Fruit fly (Drosophila melanogaster) whole organism, embryonic: ENCODE data around the gene CG17327.

Experiments used
- Aef1 ChIP-seq: fragments of 200-800 bp; sonication (Bioruptor generic); IDR thresholded peaks from 3 replicates; pipeline ENCODE4 v1.3.6; 2022; ENCODE audit warnings: missing biosample characterization, missing genetic modification characterization
- Atf6 ChIP-seq: fragments of 200-800 bp; sonication (Bioruptor generic); IDR thresholded peaks from 2 replicates; pipeline ENCODE4 v1.3.6; 2022; ENCODE audit warnings: missing biosample characterization, missing genetic modification characterization
- B-H1 ChIP-seq: fragments of 200-800 bp; sonication (Bioruptor generic); IDR thresholded peaks from 3 replicates; pipeline ENCODE4 v1.3.6; 2022; ENCODE audit warnings: missing biosample characterization, missing genetic modification characterization
- C15 ChIP-seq: fragments of 200-800 bp; sonication (Bioruptor generic); IDR thresholded peaks from 3 replicates; pipeline ENCODE4 v1.3.6; 2022; ENCODE audit warnings: missing biosample characterization, missing genetic modification characterization
- CG10321 ChIP-seq: fragments of 200-800 bp; sonication (Bioruptor generic); IDR thresholded peaks from 2 replicates; pipeline ENCODE4 v1.3.6; 2022; ENCODE audit warnings: missing biosample characterization, missing genetic modification characterization
- CG11695 ChIP-seq: fragments of 200-800 bp; sonication (Bioruptor generic); IDR thresholded peaks from 3 replicates; pipeline ENCODE4 v1.3.6; 2022; ENCODE audit warnings: missing biosample characterization, missing genetic modification characterization
- CG12299 ChIP-seq: fragments of 200-800 bp; sonication (Bioruptor generic); optimal IDR thresholded peaks from 2 replicates; lab custom pipeline; 2018; ENCODE audit warnings: missing biosample characterization, mild to moderate bottlenecking, missing genetic modification characterization
- CG14014 ChIP-seq: fragments of 200-800 bp; sonication (Bioruptor generic); IDR thresholded peaks from 2 replicates; pipeline ENCODE4 v1.3.6; 2022; ENCODE audit warnings: missing biosample characterization, missing genetic modification characterization
- CG14050 ChIP-seq: fragments of 200-800 bp; sonication (Bioruptor generic); IDR thresholded peaks from 3 replicates; pipeline ENCODE4 v1.3.6; 2022; ENCODE audit warnings: missing biosample characterization, missing genetic modification characterization
- CG15696 ChIP-seq: fragments of 200-800 bp; sonication (Bioruptor generic); optimal IDR thresholded peaks from 2 replicates; lab custom pipeline; 2019; ENCODE audit warnings: missing biosample characterization, mild to moderate bottlenecking, missing genetic modification characterization, moderate library complexity
- CG16815 ChIP-seq: fragments of 200-800 bp; sonication (Bioruptor generic); optimal IDR thresholded peaks from 3 replicates; lab custom pipeline; 2017; ENCODE audit warnings: missing biosample characterization, mild to moderate bottlenecking, missing genetic modification characterization
- CG17568 ChIP-seq: fragments of 200-800 bp; sonication (Bioruptor generic); optimal IDR thresholded peaks from 2 replicates; lab custom pipeline; 2018; ENCODE audit warnings: missing biosample characterization, mild to moderate bottlenecking, missing genetic modification characterization, moderate library complexity
- CG17829 ChIP-seq: fragments of 200-800 bp; optimal IDR thresholded peaks from 2 replicates; lab custom pipeline; 2019; ENCODE audit warnings: missing biosample characterization, mild to moderate bottlenecking, missing genetic modification characterization, moderate library complexity
- CG1792 ChIP-seq: fragments of 200-800 bp; sonication (Bioruptor generic); optimal IDR thresholded peaks from 2 replicates; lab custom pipeline; 2016; ENCODE audit warnings: missing biosample characterization, missing genetic modification characterization
- CG2712 ChIP-seq: fragments of 200-800 bp; optimal IDR thresholded peaks from 3 replicates; lab custom pipeline; 2019; ENCODE audit warnings: missing biosample characterization, mild to moderate bottlenecking, missing genetic modification characterization, moderate library complexity
- CG33213 ChIP-seq: fragments of 200-800 bp; sonication (Bioruptor generic); optimal IDR thresholded peaks from 3 replicates; lab custom pipeline; 2016; ENCODE audit warnings: missing biosample characterization, missing genetic modification characterization
- CG4820 ChIP-seq: fragments of 200-800 bp; sonication (Bioruptor generic); optimal IDR thresholded peaks from 3 replicates; lab custom pipeline; 2016; ENCODE audit warnings: missing biosample characterization, missing genetic modification characterization
- CG7556 ChIP-seq: fragments of 200-800 bp; sonication (Bioruptor generic); optimal IDR thresholded peaks from 2 replicates; lab custom pipeline; 2017; ENCODE audit warnings: missing biosample characterization, mild to moderate bottlenecking, missing genetic modification characterization
- CG7963 ChIP-seq: fragments of 200-800 bp; sonication (Bioruptor generic); IDR thresholded peaks from 3 replicates; pipeline ENCODE4 v1.3.6; 2022; ENCODE audit warnings: missing biosample characterization, missing genetic modification characterization; ENCODE audit not compliant: partially characterized antibody
- CG8388 ChIP-seq: fragments of 200-800 bp; sonication (Bioruptor generic); optimal IDR thresholded peaks from 2 replicates; lab custom pipeline; 2019; ENCODE audit warnings: missing biosample characterization, mild to moderate bottlenecking, missing genetic modification characterization, moderate library complexity
- CG9797 ChIP-seq: fragments of 200-800 bp; sonication (Bioruptor generic); optimal IDR thresholded peaks from 3 replicates; lab custom pipeline; 2018; ENCODE audit warnings: missing biosample characterization, mild to moderate bottlenecking, missing genetic modification characterization
- CoRest ChIP-seq: fragments of 200-800 bp; sonication (Bioruptor generic); optimal IDR thresholded peaks from 3 replicates; lab custom pipeline; 2018; ENCODE audit warnings: missing biosample characterization, mild to moderate bottlenecking, missing genetic modification characterization, moderate library complexity
- Dek ChIP-seq: fragments of 200-800 bp; sonication (Bioruptor generic); optimal IDR thresholded peaks from 3 replicates; lab custom pipeline; 2019; ENCODE audit warnings: missing biosample characterization, mild to moderate bottlenecking, missing genetic modification characterization, moderate library complexity
- E2f1 ChIP-seq: fragments of 200-800 bp; sonication (Bioruptor generic); IDR thresholded peaks from 2 replicates; pipeline ENCODE4 v1.3.6; 2022; ENCODE audit warnings: missing biosample characterization, missing genetic modification characterization
- H2.0 ChIP-seq: fragments of 200-800 bp; sonication (Bioruptor generic); IDR thresholded peaks from 2 replicates; pipeline ENCODE4 v1.3.6; 2022; ENCODE audit warnings: missing biosample characterization, missing genetic modification characterization
- HHEX ChIP-seq: fragments of 200-800 bp; sonication (Bioruptor generic); optimal IDR thresholded peaks from 3 replicates; lab custom pipeline; 2017; ENCODE audit warnings: missing biosample characterization, mild to moderate bottlenecking, missing genetic modification characterization, missing genetic modification reagents
- HLH54F ChIP-seq: fragments of 200-800 bp; sonication (Bioruptor generic); optimal IDR thresholded peaks from 3 replicates; lab custom pipeline; 2016; ENCODE audit warnings: missing biosample characterization, missing genetic modification characterization
- HmgZ ChIP-seq: fragments of 200-800 bp; sonication (Bioruptor generic); optimal IDR thresholded peaks from 2 replicates; lab custom pipeline; 2018; ENCODE audit warnings: missing biosample characterization, mild to moderate bottlenecking, missing genetic modification characterization
- Hr78 ChIP-seq, 2 experiments: fragments of 200-800 bp in 1 of 2; fragments of >200 bp in 1 of 2; sonication (Bioruptor generic) in 1 of 2; optimal IDR thresholded peaks; 2 replicates each; lab custom pipeline; 2017 to 2019; ENCODE audit warnings: missing biosample characterization in 2 of 2, missing genetic modification characterization in 2 of 2, mild to moderate bottlenecking in 1 of 2, moderate library complexity in 1 of 2
- Lpt ChIP-seq: fragments of >200 bp; optimal IDR thresholded peaks from 2 replicates; lab custom pipeline; 2018; ENCODE audit warnings: missing biosample characterization, missing genetic modification characterization
- MTF-1 ChIP-seq: fragments of 200-800 bp; sonication (Bioruptor generic); optimal IDR thresholded peaks from 2 replicates; lab custom pipeline; 2018; ENCODE audit warnings: missing biosample characterization, mild to moderate bottlenecking, missing genetic modification characterization, borderline replicate concordance
- Tbp ChIP-seq: fragments of >200 bp; optimal IDR thresholded peaks from 2 replicates; lab custom pipeline; 2018; ENCODE audit warnings: missing biosample characterization, missing genetic modification characterization
- bcd ChIP-seq: fragments of 200-800 bp; sonication (Bioruptor generic); optimal IDR thresholded peaks from 2 replicates; lab custom pipeline; 2017; ENCODE audit warnings: missing biosample characterization, mild to moderate bottlenecking, missing genetic modification characterization
- bsh ChIP-seq, 2 experiments: fragments of 200-800 bp; sonication (Bioruptor generic); optimal IDR thresholded peaks; 2 replicates each; lab custom pipeline; 2017 to 2018; ENCODE audit warnings: mild to moderate bottlenecking in 2 of 2, missing biosample characterization in 2 of 2, missing genetic modification characterization in 2 of 2, moderate library complexity in 1 of 2
- caup ChIP-seq: fragments of 200-800 bp; sonication (Bioruptor generic); optimal IDR thresholded peaks from 3 replicates; lab custom pipeline; 2017; ENCODE audit warnings: missing biosample characterization, mild to moderate bottlenecking, missing genetic modification characterization, moderate library complexity; ENCODE audit not compliant: severe bottlenecking
- dmrt11E ChIP-seq: fragments of 200-800 bp; sonication (Bioruptor generic); optimal IDR thresholded peaks from 3 replicates; lab custom pipeline; 2018; ENCODE audit warnings: missing biosample characterization, mild to moderate bottlenecking, missing genetic modification characterization, moderate library complexity
- hb ChIP-seq: fragments of 200-800 bp; sonication (Bioruptor generic); IDR thresholded peaks from 3 replicates; pipeline ENCODE4 v1.3.6; 2022; ENCODE audit warnings: missing biosample characterization, missing genetic modification characterization; ENCODE audit not compliant: partially characterized antibody
- jing ChIP-seq: fragments of 200-800 bp; sonication (Bioruptor generic); optimal IDR thresholded peaks from 2 replicates; lab custom pipeline; 2018; ENCODE audit warnings: missing biosample characterization, mild to moderate bottlenecking, missing genetic modification characterization
- mam ChIP-seq: fragments of 200-800 bp; sonication (Bioruptor generic); optimal IDR thresholded peaks from 3 replicates; lab custom pipeline; 2016; ENCODE audit warnings: missing biosample characterization, missing genetic modification characterization
- nerfin-1 ChIP-seq: fragments of 200-800 bp; sonication (Bioruptor generic); optimal IDR thresholded peaks from 3 replicates; lab custom pipeline; 2019; ENCODE audit warnings: missing biosample characterization, mild to moderate bottlenecking, missing genetic modification characterization, moderate library complexity
- nom ChIP-seq: fragments of 200-800 bp; sonication (Bioruptor generic); optimal IDR thresholded peaks from 2 replicates; lab custom pipeline; 2017; ENCODE audit warnings: missing biosample characterization, missing genetic modification characterization, mild to moderate bottlenecking, moderate library complexity, missing genetic modification reagents
- p53 ChIP-seq: fragments of 200-800 bp; sonication (Bioruptor generic); optimal IDR thresholded peaks from 2 replicates; lab custom pipeline; 2016; ENCODE audit warnings: missing biosample characterization, missing genetic modification characterization
- ranshi ChIP-seq: fragments of 200-800 bp; sonication (Bioruptor generic); IDR thresholded peaks from 2 replicates; pipeline ENCODE4 v1.3.6; 2022; ENCODE audit warnings: missing biosample characterization, missing genetic modification characterization
- row ChIP-seq: fragments of 200-800 bp; sonication (Bioruptor generic); IDR thresholded peaks from 3 replicates; pipeline ENCODE4 v1.3.6; 2022; ENCODE audit warnings: missing biosample characterization, missing genetic modification characterization
- so ChIP-seq: fragments of 200-800 bp; sonication (Bioruptor generic); IDR thresholded peaks from 3 replicates; pipeline ENCODE4 v1.3.6; 2022; ENCODE audit warnings: missing biosample characterization, missing genetic modification characterization
- stc ChIP-seq: fragments of 200-800 bp; sonication (Bioruptor generic); IDR thresholded peaks from 2 replicates; pipeline ENCODE4 v1.3.6; 2022; ENCODE audit warnings: missing biosample characterization, missing genetic modification characterization
- vvl ChIP-seq: fragments of 200-800 bp; sonication (Bioruptor generic); IDR thresholded peaks from 2 replicates; pipeline ENCODE4 v1.3.6; 2022; ENCODE audit warnings: missing biosample characterization, missing genetic modification characterization
- wek ChIP-seq: fragments of 200-800 bp; sonication (Bioruptor generic); optimal IDR thresholded peaks from 3 replicates; lab custom pipeline; 2018; ENCODE audit warnings: missing biosample characterization, mild to moderate bottlenecking, missing genetic modification characterization, moderate library complexity
- wor ChIP-seq: fragments of 200-800 bp; sonication (Bioruptor generic); IDR thresholded peaks from 2 replicates; pipeline ENCODE4 v1.3.6; 2022; ENCODE audit warnings: missing biosample characterization, missing genetic modification characterization

Gene CG17327

DNA sequence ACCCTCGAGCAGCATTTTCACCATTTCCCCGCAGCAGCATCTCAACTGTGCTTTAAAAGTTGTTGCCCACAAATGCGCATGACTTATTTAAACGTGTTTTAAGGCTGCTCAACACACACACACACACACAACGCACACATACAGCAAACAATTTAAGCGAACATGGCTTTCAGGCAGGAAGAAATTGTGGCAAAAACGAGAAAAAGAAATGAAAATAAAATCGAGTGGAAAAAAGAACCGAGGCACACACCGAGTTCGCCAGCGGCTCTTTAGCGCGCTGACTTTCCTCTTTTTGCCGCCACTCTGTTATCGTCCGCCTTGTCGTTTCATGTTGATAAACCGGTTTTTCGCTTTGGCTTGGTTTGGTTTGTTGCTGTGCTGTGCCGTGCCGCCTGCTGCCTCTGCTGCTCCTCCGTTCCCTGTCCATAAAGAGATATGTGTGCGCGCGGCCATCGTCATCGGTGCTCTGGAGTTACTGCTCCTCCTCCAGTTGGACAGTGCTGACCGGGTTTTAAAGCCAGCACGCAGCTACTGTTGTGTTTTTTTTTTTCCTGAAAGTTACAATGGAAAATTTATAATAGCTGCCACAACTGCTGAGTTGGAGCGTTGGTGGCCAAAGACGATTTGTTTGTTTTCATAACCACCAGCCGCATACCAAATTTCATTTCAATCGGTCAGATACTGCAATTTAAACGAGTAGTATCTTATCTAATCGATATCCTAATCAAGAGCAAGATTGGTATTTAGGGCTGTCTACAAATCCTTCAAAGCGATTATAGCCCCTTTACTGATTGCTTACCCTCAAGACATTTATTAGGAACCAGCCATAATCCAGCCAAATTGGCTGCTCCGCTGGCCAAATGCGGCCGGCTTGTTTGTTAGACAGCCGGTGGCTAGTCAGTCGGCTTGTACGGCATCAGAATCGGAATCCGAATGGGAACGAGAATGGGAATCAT is 18.6 kb upstream of the CG17327 start (continued):
- TF ChIP-seq nom (GFP tag; lab: Kevin White, UChicago) (peak; percentile 68), HLH54F (GFP tag; lab: Kevin White, UChicago) (peak; percentile 5), H2.0 (GFP tag; lab: Robert Waterston, UW) (no peak), CG7556 (peak; percentile 25), CG7963 (GFP tag; lab: Robert Waterston, UW) (no peak), CG2712 (tag; lab: Kevin White, UChicago) (peak; percentile 18), bcd (GFP tag; lab: Kevin White, UChicago) (peak; percentile 0), Dek (tag; lab: Kevin White, UChicago) (no peak), CG15696 (tag; lab: Kevin White, UChicago) (no peak), so (GFP tag; lab: Robert Waterston, UW) (0 out of 3 replicates have a peak, but pooled peaks have one; percentile 7), CG8388 (no peak), stc (GFP tag; lab: Robert Waterston, UW) (no peak), Tbp (peak; percentile 30), bsh (GFP tag; optimal IDR thresholded peaks at IDR 0.05; lab: Kevin White, UChicago) (peak in 1 of 2 experiments; percentile 41), CG17829 (no peak), wek (no peak), row (peak; percentile 73), HHEX (GFP tag; lab: Kevin White, UChicago) (no peak), CG14050 (no peak), HmgZ (tag; lab: Kevin White, UChicago) (no peak), C15 (GFP tag; lab: Robert Waterston, UW) (no peak), p53 (GFP tag; lab: Kevin White, UChicago) (no peak), MTF-1 (GFP tag; lab: Kevin White, UChicago) (no peak), Lpt (GFP tag; lab: Kevin White, UChicago) (peak; percentile 10), CG14014 (GFP tag; lab: Robert Waterston, UW) (no peak), wor (no peak), dmrt11E (tag; lab: Kevin White, UChicago) (peak; percentile 13), CG9797 (GFP tag; lab: Kevin White, UChicago) (no peak), jing (no peak), mam (GFP tag; lab: Kevin White, UChicago) (peak; percentile 20), CG16815 (GFP tag; lab: Kevin White, UChicago) (no peak), Aef1 (GFP tag; lab: Robert Waterston, UW) (no peak), caup (GFP tag; lab: Kevin White, UChicago) (no peak), CG1792 (GFP tag; lab: Kevin White, UChicago) (no peak), CG11695 (no peak), ranshi (GFP tag; lab: Robert Waterston, UW) (no peak), Hr78 (GFP tag; optimal IDR thresholded peaks at IDR 0.05; lab: Kevin White, UChicago) (no peak), CG17568 (GFP tag; lab: Kevin White, UChicago) (no peak), CG10321 (GFP tag; lab: Robert Waterston, UW) (no peak), CG4820 (no peak), CoRest (peak; percentile 18), Atf6 (GFP tag; lab: Robert Waterston, UW) (no peak), CG33213 (GFP tag; lab: Kevin White, UChicago) (no peak), nerfin-1 (tag; lab: Kevin White, UChicago) (no peak), B-H1 (GFP tag; lab: Robert Waterston, UW) (no peak), E2f1 (GFP tag; lab: Robert Waterston, UW) (no peak), vvl (GFP tag; lab: Robert Waterston, UW) (no peak), CG12299 (tag; lab: Kevin White, UChicago) (no peak), hb (GFP tag; lab: Robert Waterston, UW) (no peak)
